Fruit fly (Drosophila melanogaster) S2 (cell line): ENCODE measurements around the gene CG15553.

Experiments
- CG8478 ChIP-seq: fragments of >200 bp; optimal IDR thresholded peaks from 2 replicates; lab custom pipeline; 2018
- CTCF ChIP-seq, 2 experiments: fragments of >200 bp; optimal IDR thresholded peaks; 2 replicates each; lab custom pipeline; 2018

CG15553 gene

dm6 chr3R:31101069-31101468 is at the start of gene CG15553:
Gene CG15553, minus strand, starts transcription at chr3R:31101169.
- no peak for TF ChIP-seq CG8478
- TF ChIP-seq CTCF (optimal IDR thresholded peaks at IDR 0.05; lab: Kevin White, UChicago), result no peak

dm6 chr3R:31146920-31147319 is 46.0 kb upstream of the CG15553 start:
- TF ChIP-seq CG8478 (no peak), CTCF (optimal IDR thresholded peaks at IDR 0.05; lab: Kevin White, UChicago) (no peak)

dm6 chr3R:31141691-31142090 is 40.7 kb upstream of the CG15553 start:
- no peak for TF ChIP-seq CTCF (optimal IDR thresholded peaks at IDR 0.05; lab: Kevin White, UChicago)
- no peak for TF ChIP-seq CG8478

dm6 chr3R:31134056-31134455 is 33.1 kb upstream of the CG15553 start, which contains the start of gene Gycbeta100B:
Gene Gycbeta100B, plus strand, starts transcription at chr3R:31134392.
- TF ChIP-seq CG8478, result no peak
- TF ChIP-seq CTCF (optimal IDR thresholded peaks at IDR 0.05; lab: Kevin White, UChicago), result peak; percentile 66 to 67

DNA sequence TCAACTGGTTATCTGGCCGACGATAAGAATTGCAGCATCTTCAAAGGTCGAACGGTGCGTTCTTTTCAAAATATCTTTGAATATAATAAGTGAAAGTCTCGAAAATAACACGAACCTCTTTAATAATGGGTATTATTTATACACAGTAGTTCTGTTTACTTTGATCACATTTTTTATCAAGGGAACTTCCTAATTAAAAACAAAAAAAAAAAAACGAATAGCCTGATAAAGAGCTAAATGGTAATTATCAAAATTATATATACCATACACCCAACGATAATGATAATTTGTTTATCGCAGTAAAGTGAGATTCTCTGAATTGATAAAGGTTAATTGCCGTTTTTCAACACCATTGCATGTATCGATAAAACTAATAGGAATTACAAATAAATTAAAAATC is 29.6 kb upstream of the CG15553 start, which contains the start of gene Ktch:
Gene Ktch, minus strand, starts transcription at position 101 of the 400 bp plus-strand sequence.
- TF ChIP-seq CG8478, result no peak

dm6 chr3R:31127357-31127775 is 26.4 kb upstream of the CG15553 start:
- no peak for TF ChIP-seq CG8478
- no peak for TF ChIP-seq CTCF (optimal IDR thresholded peaks at IDR 0.05; lab: Kevin White, UChicago)

- TF ChIP-seq CTCF (optimal IDR thresholded peaks at IDR 0.05; lab: Kevin White, UChicago) (no peak), CG8478 (no peak)
These were observed 24.8 kb upstream of the CG15553 start, which contains the start of gene CG15554 for dm6 chr3R:31125746-31126199. Gene CG15554, plus strand, starts transcription at chr3R:31126149.

DNA sequence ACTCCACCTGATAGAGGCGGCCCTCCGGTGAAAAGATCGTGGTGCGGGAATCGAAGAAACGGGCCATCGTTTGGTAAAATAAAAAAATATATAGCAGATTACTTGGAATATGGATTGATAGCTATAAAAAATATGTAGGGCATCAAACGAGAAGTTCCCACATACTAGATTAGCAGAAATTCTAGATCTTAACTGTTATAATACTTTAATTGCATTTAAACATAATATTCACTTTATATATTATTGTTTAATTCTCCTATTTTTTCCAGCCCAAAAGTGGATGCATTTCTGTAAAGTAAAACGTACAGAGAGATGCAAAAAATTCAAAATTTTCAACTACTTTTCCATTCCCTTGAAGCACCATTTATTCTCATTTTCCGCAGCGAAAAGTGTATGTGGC is 22.3 kb upstream of the CG15553 start, which contains the start of gene Prosalpha3T:
Gene Prosalpha3T, minus strand, starts transcription at position 101 of the 400 bp plus-strand sequence.
- TF ChIP-seq CG8478, result no peak
- TF ChIP-seq CTCF (optimal IDR thresholded peaks at IDR 0.05; lab: Kevin White, UChicago), result no peak

DNA sequence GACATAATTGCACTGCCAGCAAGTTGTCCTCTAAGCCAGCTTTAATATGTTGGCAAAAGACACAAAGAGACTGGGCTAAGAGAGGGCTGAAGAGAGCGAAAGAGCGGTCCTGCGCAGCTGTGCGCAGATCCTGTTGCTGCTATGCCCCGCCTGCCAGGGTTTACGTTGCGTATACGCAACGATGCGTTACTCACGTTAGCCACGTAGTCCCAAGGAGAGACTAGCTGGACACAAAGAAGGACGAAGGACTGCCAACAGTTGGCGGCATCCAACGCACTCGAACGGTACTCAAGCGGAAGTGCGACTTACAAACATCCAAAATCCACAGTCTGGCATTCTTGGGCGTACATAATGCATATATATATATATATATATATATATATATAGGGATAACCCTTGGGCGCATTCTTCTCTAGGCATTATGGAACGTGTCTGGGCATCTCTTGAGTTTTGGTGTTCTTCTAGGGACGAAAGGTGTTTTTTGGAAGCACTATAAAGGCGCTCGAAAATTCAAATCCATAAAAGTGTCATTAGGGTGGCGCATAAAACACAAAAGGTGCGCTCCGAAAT is 19.0 kb upstream of the CG15553 start:
- TF ChIP-seq CTCF (optimal IDR thresholded peaks at IDR 0.05; lab: Kevin White, UChicago), result no peak
- TF ChIP-seq CG8478, result no peak

dm6 chr3R:31109126-31109525 is 8.2 kb upstream of the CG15553 start, which contains the start of gene Mayo:
Gene Mayo, minus strand, starts transcription at chr3R:31109191.
- TF ChIP-seq CTCF (optimal IDR thresholded peaks at IDR 0.05; lab: Kevin White, UChicago) (no peak), CG8478 (no peak)

DNA sequence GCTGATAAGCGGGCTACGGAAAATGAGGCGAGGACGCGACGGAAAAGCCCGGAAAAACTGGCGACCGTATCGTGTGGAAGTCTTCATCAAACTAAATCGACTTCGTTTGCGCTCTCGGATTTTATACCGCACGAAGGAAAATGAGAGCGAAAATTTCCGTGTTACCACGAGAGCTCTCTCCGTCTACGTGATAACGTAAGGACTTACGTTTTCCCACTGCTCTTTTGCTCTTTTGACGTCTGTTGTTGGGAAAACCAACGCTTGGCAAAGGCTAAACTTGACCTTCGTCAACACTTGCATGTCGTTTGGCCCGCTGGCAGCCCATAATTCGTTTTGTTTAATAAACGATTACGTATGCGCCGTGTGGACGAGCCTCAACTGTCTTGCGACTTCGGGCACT is 3.7 kb downstream of the CG15553 start, which contains the start of gene CG11317:
Gene CG11317, minus strand, starts transcription at position 101 of the 400 bp plus-strand sequence.
- TF ChIP-seq CG8478 (no peak), CTCF (optimal IDR thresholded peaks at IDR 0.05; lab: Kevin White, UChicago) (no peak)

- TF ChIP-seq CTCF (optimal IDR thresholded peaks at IDR 0.05; lab: Kevin White, UChicago) (no peak), CG8478 (no peak)
These were observed 11.0 kb downstream of the CG15553 start for dm6 chr3R:31089985-31090384.

DNA sequence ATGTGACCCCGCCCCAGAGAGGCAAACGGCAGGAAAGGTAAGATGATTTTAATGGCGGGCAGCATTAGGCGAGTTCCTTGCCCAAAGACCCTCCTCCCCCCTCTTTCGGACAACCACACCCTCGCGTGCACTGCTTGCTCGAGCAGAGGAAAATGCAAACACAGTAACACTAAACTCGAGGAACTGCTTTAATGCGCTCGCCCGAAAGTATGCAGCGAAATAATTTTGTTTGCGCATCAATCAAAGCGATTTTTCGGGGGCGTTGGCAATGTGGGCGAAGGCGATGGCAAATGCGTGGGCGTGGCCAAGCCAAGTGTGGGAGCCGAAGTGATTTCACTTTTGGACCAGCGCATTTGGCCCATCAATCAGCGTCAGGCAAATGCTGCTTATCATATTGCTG is 14.6 kb downstream of the CG15553 start:
- TF ChIP-seq CTCF (optimal IDR thresholded peaks at IDR 0.05; lab: Kevin White, UChicago) (peak; percentile 48 to 56), CG8478 (no peak)

- no peak for TF ChIP-seq CTCF (optimal IDR thresholded peaks at IDR 0.05; lab: Kevin White, UChicago)
- TF ChIP-seq CG8478, result no peak
These were observed 30.2 kb downstream of the CG15553 start for dm6 chr3R:31070732-31071131.

DNA sequence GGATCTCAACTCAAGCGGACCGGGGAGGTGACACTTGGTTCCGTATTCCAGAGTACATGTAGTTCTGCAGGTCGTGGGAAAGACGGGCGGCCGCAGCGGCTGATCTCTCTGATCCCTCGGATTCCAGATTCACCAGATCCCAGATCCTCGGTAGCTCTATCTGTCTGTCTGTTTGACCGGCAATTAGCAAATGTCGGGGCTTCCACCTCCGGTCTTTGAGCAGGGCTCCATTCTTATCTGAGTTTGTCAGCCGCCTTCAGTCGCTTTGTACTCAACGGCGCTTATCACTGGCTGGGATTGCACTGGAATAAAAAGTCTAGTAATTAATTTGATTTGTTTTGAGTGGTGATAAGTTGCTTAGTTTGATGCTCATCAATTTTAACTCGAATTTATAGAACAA is 34.6 kb downstream of the CG15553 start:
- TF ChIP-seq CG8478, result no peak
- no peak for TF ChIP-seq CTCF (optimal IDR thresholded peaks at IDR 0.05; lab: Kevin White, UChicago)

DNA sequence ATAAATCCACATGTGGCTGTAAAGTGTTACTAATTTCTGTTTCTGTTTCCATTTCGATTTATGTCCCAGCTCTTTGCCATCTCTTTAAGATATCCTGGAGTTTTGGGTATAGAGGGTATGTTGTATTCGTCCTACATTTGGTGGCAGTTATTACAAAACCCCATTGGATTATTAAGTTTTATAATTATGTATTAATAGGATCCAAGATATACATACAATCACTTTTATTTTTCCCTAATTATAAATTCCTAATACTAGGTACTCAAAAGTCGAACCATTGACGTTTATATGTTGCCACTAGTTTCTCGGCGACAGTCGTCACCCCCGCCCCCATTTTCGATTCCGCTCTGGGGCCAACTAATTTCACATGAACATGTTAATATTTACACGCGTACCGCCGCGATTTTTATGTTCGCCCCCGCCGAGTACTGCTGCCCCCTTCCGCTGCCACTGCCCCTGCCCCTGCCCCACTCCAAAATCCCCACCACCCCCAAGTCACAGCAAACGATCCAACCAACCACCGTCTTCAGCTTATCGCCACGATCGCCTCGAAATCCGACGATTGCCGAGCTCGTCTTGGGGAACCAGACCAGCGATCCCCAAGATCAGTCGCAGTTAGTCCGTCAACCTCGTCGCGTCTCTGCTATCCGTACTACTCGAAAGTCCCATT is 36.2 kb downstream of the CG15553 start, which contains the start of gene Sox100B:
Gene Sox100B, plus strand, starts transcription at position 601 of the 670 bp plus-strand sequence.
- TF ChIP-seq CTCF (optimal IDR thresholded peaks at IDR 0.05; lab: Kevin White, UChicago), result no peak
- TF ChIP-seq CG8478, result no peak
